Fruit fly (Drosophila melanogaster): ENCODE results near the gene Lcp65Ab2.

The Lcp65Ab2 gene

dm6 chr3L:6193556-6194114 lies 47.2 kb downstream of the Lcp65Ab2 start:
- TF ChIP-seq Hnf4 (GFP tag; optimal IDR thresholded peaks at IDR 0.05) = no peak
- TF ChIP-seq HLH106 (tag; optimal IDR thresholded peaks at IDR 0.05) = no peak
- no peak for TF ChIP-seq dsf (GFP tag; optimal IDR thresholded peaks at IDR 0.05; ENCODE audit: borderline replicate concordance)
- TF ChIP-seq CG9705 (GFP tag; optimal IDR thresholded peaks at IDR 0.05) = no peak
- no peak for TF ChIP-seq sv (GFP tag; optimal IDR thresholded peaks at IDR 0.05)
